Fruit fly (Drosophila melanogaster): ENCODE results near the gene osa.

DNA sequence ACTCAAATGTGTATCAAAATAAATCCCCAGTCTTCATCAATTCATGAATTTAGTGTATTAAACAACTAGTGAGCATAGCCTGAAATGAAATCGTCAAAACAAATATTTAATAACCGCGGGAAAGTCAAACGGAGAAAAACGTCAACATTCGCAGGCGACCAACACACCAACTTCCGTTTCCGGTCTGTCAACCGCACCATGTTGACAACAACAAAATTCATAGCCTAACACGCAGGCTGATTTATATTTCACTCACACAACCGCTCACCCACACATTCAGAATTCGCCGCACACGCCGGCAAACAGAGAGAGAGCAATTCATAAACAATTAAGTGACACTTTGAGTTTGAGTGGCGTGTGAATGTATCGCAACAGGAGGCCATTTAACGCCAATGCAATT, 63.1 kb downstream of the osa start:
- TF ChIP-seq fd102C (GFP tag; optimal IDR thresholded peaks at IDR 0.05) = peak; percentile 82
- TF ChIP-seq Lhr (GFP tag; optimal IDR thresholded peaks at IDR 0.05) = peak; percentile 20
- peak; percentile 1 for TF ChIP-seq CG9437 (GFP tag; optimal IDR thresholded peaks at IDR 0.05)
- no peak for TF ChIP-seq p53 (GFP tag; optimal IDR thresholded peaks at IDR 0.05)
- no peak for TF ChIP-seq grau (tag; optimal IDR thresholded peaks at IDR 0.05)
- no peak for TF ChIP-seq btn (GFP tag; optimal IDR thresholded peaks at IDR 0.05)
- TF ChIP-seq sens-2 (GFP tag; IDR thresholded peaks at IDR 0.05) = 0 out of 2 replicates have a peak, but pooled peaks have one; percentile 43
- TF ChIP-seq bowl (GFP tag; IDR thresholded peaks at IDR 0.05) = no peak
- TF ChIP-seq CG4730 (GFP tag; IDR thresholded peaks at IDR 0.05) = no peak
- no peak for TF ChIP-seq repo (GFP tag; optimal IDR thresholded peaks at IDR 0.05)
- no peak for TF ChIP-seq CG6765 (GFP tag; optimal IDR thresholded peaks at IDR 0.05)
